Fruit fly (Drosophila melanogaster) whole organism, prepupa: ENCODE results near the gene Ubc87F.

ENCODE experiments used
- CG6854 ChIP-seq: fragments of 200-800 bp; sonication (Bioruptor generic); optimal IDR thresholded peaks from 2 replicates; lab custom pipeline; 2017; ENCODE audit warnings: missing biosample characterization, mild to moderate bottlenecking, missing genetic modification characterization
- CG7368 ChIP-seq: fragments of 200-800 bp; sonication (Bioruptor generic); optimal IDR thresholded peaks from 3 replicates; lab custom pipeline; 2016; ENCODE audit warnings: missing biosample characterization, missing genetic modification characterization
- Ets96B ChIP-seq: fragments of 200-800 bp; optimal IDR thresholded peaks from 2 replicates; lab custom pipeline; 2019; ENCODE audit warnings: missing biosample characterization, mild to moderate bottlenecking, missing genetic modification characterization, moderate library complexity

- no peak for TF ChIP-seq CG6854 (GFP tag; lab: Kevin White, UChicago)
- TF ChIP-seq CG7368 (GFP tag; lab: Kevin White, UChicago) = no peak
- TF ChIP-seq Ets96B = no peak
Observed at dm6 chr3R:13685969-13686368, 32.0 kb downstream of the Ubc87F start.
